Fruit fly (Drosophila melanogaster): ENCODE measurements around the gene sas.
A peak's percentile ranks its signal among the peaks of the same experiment; 100 is the strongest.

Gene sas

dm6 chr3R:7129280-7130069 is 33.1 kb upstream of the sas start, which contains the start of gene CG31248:
TSS of gene CG31248 (plus strand) at chr3R:7129320.
- TF ChIP-seq Dll (GFP tag; IDR thresholded peaks at IDR 0.05; ENCODE audit: partially characterized antibody) (peak; percentile 57; the same call in 2 of the 4 replicates), hbn (GFP tag; IDR thresholded peaks at IDR 0.05; ENCODE audit: partially characterized antibody) (peak; percentile 30; the same call in 1 of the 2 replicates), CG3281 (GFP tag; optimal IDR thresholded peaks at IDR 0.05) (peak; percentile 21), gro (GFP tag; optimal IDR thresholded peaks at IDR 0.05) (peak; percentile 42), amos (GFP tag; IDR thresholded peaks at IDR 0.05; ENCODE audit: partially characterized antibody) (peak; percentile 78), unc-4 (GFP tag; IDR thresholded peaks at IDR 0.05; ENCODE audit: partially characterized antibody) (0 out of 2 replicates have a peak, but pooled peaks have one; percentile 45), nerfin-2 (GFP tag; IDR thresholded peaks at IDR 0.05; ENCODE audit: partially characterized antibody) (peak; percentile 77), CG10209 (GFP tag; optimal IDR thresholded peaks at IDR 0.05) (peak; percentile 15), phol (tag; optimal IDR thresholded peaks at IDR 0.05) (no peak), CG42726 (GFP tag; IDR thresholded peaks at IDR 0.05; ENCODE audit: partially characterized antibody) (peak; percentile 77), Max (GFP tag; optimal IDR thresholded peaks at IDR 0.05) (no peak), CG16815 (GFP tag; optimal IDR thresholded peaks at IDR 0.05) (no peak), CG13287 (GFP tag; IDR thresholded peaks at IDR 0.05; ENCODE audit: partially characterized antibody) (peak; percentile 40; the same call in 1 of the 2 replicates), CG43689 (GFP tag; IDR thresholded peaks at IDR 0.05) (no peak), Eip74EF (GFP tag; optimal IDR thresholded peaks at IDR 0.05) (peak in 1 of 2 experiments; percentile 53), Hr51 (GFP tag; optimal IDR thresholded peaks at IDR 0.05) (no peak), CG6791 (GFP tag; IDR thresholded peaks at IDR 0.05; ENCODE audit: partially characterized antibody) (peak; percentile 83), Atf6 (GFP tag; IDR thresholded peaks at IDR 0.05) (no peak), pum (GFP tag; optimal IDR thresholded peaks at IDR 0.05) (no peak), ato (GFP tag; IDR thresholded peaks at IDR 0.05; ENCODE audit: partially characterized antibody) (peak; percentile 67), exex (tag; optimal IDR thresholded peaks at IDR 0.05) (peak; percentile 82), MBD-R2 (GFP tag; IDR thresholded peaks at IDR 0.05) (peak; percentile 13; the same call in 1 of the 2 replicates), sug (tag; optimal IDR thresholded peaks at IDR 0.05) (peak; percentile 72), CG3065 (GFP tag; optimal IDR thresholded peaks at IDR 0.05) (no peak), CG10543 (GFP tag; optimal IDR thresholded peaks at IDR 0.05) (peak; percentile 71), mirr (GFP tag; optimal IDR thresholded peaks at IDR 0.05) (peak; percentile 28), chm (GFP tag; IDR thresholded peaks at IDR 0.05) (no peak), HLH4C (GFP tag; IDR thresholded peaks at IDR 0.05; ENCODE audit: partially characterized antibody) (peak; percentile 63), CG1792 (GFP tag; optimal IDR thresholded peaks at IDR 0.05) (peak; percentile 10), Bgb (GFP tag; IDR thresholded peaks at IDR 0.05; ENCODE audit: partially characterized antibody) (peak; percentile 79), CG34224 (GFP tag; IDR thresholded peaks at IDR 0.05; ENCODE audit: partially characterized antibody) (peak; percentile 63; the same call in 1 of the 3 replicates), HLH54F (GFP tag; optimal IDR thresholded peaks at IDR 0.05) (no peak), pnt (GFP tag; optimal IDR thresholded peaks at IDR 0.05) (no peak), CG12659 (GFP tag; optimal IDR thresholded peaks at IDR 0.05) (peak; percentile 17), Med (GFP tag) (peak; percentile 88), Bdp1 (GFP tag; optimal IDR thresholded peaks at IDR 0.05) (peak; percentile 99), Nf-YC (tag; optimal IDR thresholded peaks at IDR 0.05) (peak; percentile 36), CG13894 (tag; optimal IDR thresholded peaks at IDR 0.05) (peak; percentile 39), pho (GFP tag; optimal IDR thresholded peaks at IDR 0.05) (peak; percentile 3), fd96Cb (tag; optimal IDR thresholded peaks at IDR 0.05) (no peak), bbx (GFP tag; IDR thresholded peaks at IDR 0.05; ENCODE audit: partially characterized antibody) (peak; percentile 86), Scr (GFP tag; IDR thresholded peaks at IDR 0.05; ENCODE audit: partially characterized antibody) (peak; percentile 69), GATAe (GFP tag; conservative IDR thresholded peaks at IDR 0.05) (peak; percentile 77), CG16813 (GFP tag; IDR thresholded peaks at IDR 0.05; ENCODE audit: partially characterized antibody) (peak; percentile 84), CG12769 (tag; optimal IDR thresholded peaks at IDR 0.05) (peak; percentile 22)

Data from whole organism, embryonic.